Fruit fly (Drosophila melanogaster) whole organism, embryonic: ENCODE results near the gene Rcd2.

Source experiments
- Abd-B ChIP-seq: fragments of 200-800 bp; sonication (Bioruptor generic); optimal IDR thresholded peaks from 2 replicates; lab custom pipeline; 2018; ENCODE audit warnings: missing biosample characterization, mild to moderate bottlenecking, missing genetic modification characterization, moderate library complexity
- CG16779 ChIP-seq: fragments of 200-800 bp; sonication (Bioruptor generic); IDR thresholded peaks from 2 replicates; pipeline ENCODE4 v1.3.6; 2022; ENCODE audit warnings: missing biosample characterization, missing genetic modification characterization
- CG2889 ChIP-seq: fragments of 200-800 bp; sonication (Bioruptor generic); IDR thresholded peaks from 3 replicates; pipeline ENCODE4 v1.3.6; 2022; ENCODE audit warnings: missing biosample characterization, missing genetic modification characterization
- CG6854 ChIP-seq: fragments of 200-800 bp; sonication (Bioruptor generic); optimal IDR thresholded peaks from 3 replicates; lab custom pipeline; 2017; ENCODE audit warnings: missing biosample characterization, mild to moderate bottlenecking, missing genetic modification characterization
- CG7271 ChIP-seq: fragments of 200-800 bp; sonication (Bioruptor generic); optimal IDR thresholded peaks from 2 replicates; lab custom pipeline; 2018; ENCODE audit warnings: missing biosample characterization, mild to moderate bottlenecking, missing genetic modification characterization, moderate library complexity
- CG9817 ChIP-seq: fragments of 200-800 bp; sonication (Bioruptor generic); optimal IDR thresholded peaks from 2 replicates; lab custom pipeline; 2018; ENCODE audit warnings: missing biosample characterization, mild to moderate bottlenecking, missing genetic modification characterization, moderate library complexity
- Camta ChIP-seq: fragments of 200-800 bp; sonication (Bioruptor generic); optimal IDR thresholded peaks from 2 replicates; lab custom pipeline; 2016; ENCODE audit warnings: missing biosample characterization, missing genetic modification characterization
- D19A ChIP-seq: fragments of 200-800 bp; optimal IDR thresholded peaks from 3 replicates; lab custom pipeline; 2019; ENCODE audit warnings: missing biosample characterization, mild to moderate bottlenecking, missing genetic modification characterization, moderate library complexity
- Taf1 ChIP-seq: fragments of 200-800 bp; sonication (Bioruptor generic); IDR thresholded peaks from 2 replicates; pipeline ENCODE4 v1.3.6; 2022; ENCODE audit warnings: missing biosample characterization, missing genetic modification characterization
- esg ChIP-seq: fragments of 200-800 bp; sonication (Bioruptor generic); conservative IDR thresholded peaks from 2 replicates; pipeline ENCODE4 v1.3.6; 2022; ENCODE audit warnings: missing biosample characterization, missing genetic modification characterization
- gsb-n ChIP-seq: fragments of 200-800 bp; sonication (Bioruptor generic); optimal IDR thresholded peaks from 3 replicates; lab custom pipeline; 2018; ENCODE audit warnings: missing biosample characterization, mild to moderate bottlenecking, missing genetic modification characterization
- sna ChIP-seq: fragments of 200-800 bp; sonication (Bioruptor generic); IDR thresholded peaks from 2 replicates; pipeline ENCODE4 v1.3.6; 2022; ENCODE audit warnings: missing biosample characterization, missing genetic modification characterization; ENCODE audit not compliant: partially characterized antibody

dm6 chr3L:20507552-20507951 is 32.7 kb downstream of the Rcd2 start:
- TF ChIP-seq gsb-n (tag; lab: Kevin White, UChicago) (no peak), Abd-B (GFP tag; lab: Kevin White, UChicago) (no peak), Taf1 (no peak), sna (GFP tag; lab: Robert Waterston, UW) (no peak), CG7271 (tag; lab: Kevin White, UChicago) (no peak), CG6854 (GFP tag; lab: Kevin White, UChicago) (no peak), D19A (tag; lab: Kevin White, UChicago) (no peak), CG9817 (no peak), esg (GFP tag; lab: Robert Waterston, UW) (no peak), CG16779 (no peak), CG2889 (no peak), Camta (no peak)
